Fruit fly (Drosophila melanogaster) whole organism, wandering third instar larva: ENCODE results near the gene Tektin-C.

ENCODE experiments used
- Abd-B ChIP-seq: fragments of >200 bp; optimal IDR thresholded peaks from 2 replicates; lab custom pipeline; 2017; ENCODE audit warnings: missing biosample characterization, missing genetic modification characterization
- CG32264 ChIP-seq: fragments of 200-800 bp; sonication (Bioruptor generic); optimal IDR thresholded peaks from 2 replicates; lab custom pipeline; 2016; ENCODE audit warnings: missing biosample characterization, missing genetic modification characterization
- CG9705 ChIP-seq: fragments of 200-800 bp; sonication (Bioruptor generic); optimal IDR thresholded peaks from 2 replicates; lab custom pipeline; 2018; ENCODE audit warnings: missing biosample characterization, mild to moderate bottlenecking, missing genetic modification characterization
- CrebA ChIP-seq: fragments of 200-800 bp; sonication (Bioruptor generic); optimal IDR thresholded peaks from 2 replicates; lab custom pipeline; 2016; ENCODE audit warnings: missing biosample characterization, mild to moderate bottlenecking, missing genetic modification characterization, borderline replicate concordance
- Dfd ChIP-seq: fragments of >200 bp; optimal IDR thresholded peaks from 2 replicates; lab custom pipeline; 2017; ENCODE audit warnings: missing biosample characterization, missing genetic modification characterization
- Dif ChIP-seq: fragments of 200-275, 200-300 bp; sonication (Bioruptor generic); optimal IDR thresholded peaks from 2 replicates; lab custom pipeline; 2018; ENCODE audit warnings: missing biosample characterization, missing genetic modification characterization; ENCODE audit not compliant: partially characterized antibody
- GATAd ChIP-seq: sonication (Bioruptor generic); optimal IDR thresholded peaks from 2 replicates; lab custom pipeline; 2016; ENCODE audit warnings: missing biosample characterization, missing genetic modification characterization
- HLH106 ChIP-seq: fragments of 200-800 bp; optimal IDR thresholded peaks from 3 replicates; lab custom pipeline; 2019; ENCODE audit warnings: missing biosample characterization, mild to moderate bottlenecking, missing genetic modification characterization, moderate library complexity
- Hnf4 ChIP-seq: fragments of 200-800 bp; sonication (Bioruptor generic); optimal IDR thresholded peaks from 2 replicates; lab custom pipeline; 2016; ENCODE audit warnings: missing biosample characterization, mild to moderate bottlenecking, missing genetic modification characterization
- Hr78 ChIP-seq: fragments of >200 bp; optimal IDR thresholded peaks from 2 replicates; lab custom pipeline; 2017; ENCODE audit warnings: missing biosample characterization, missing genetic modification characterization
- Hr83 ChIP-seq: fragments of 200-300 bp; sonication (Bioruptor generic); optimal IDR thresholded peaks from 2 replicates; lab custom pipeline; 2016; ENCODE audit warnings: missing biosample characterization, mild to moderate bottlenecking, missing genetic modification characterization, moderate library complexity; ENCODE audit not compliant: poor library complexity, severe bottlenecking
- Jra ChIP-seq: sonication (Bioruptor generic); optimal IDR thresholded peaks from 2 replicates; lab custom pipeline; 2016; ENCODE audit warnings: missing biosample characterization, missing genetic modification characterization
- Mio ChIP-seq: sonication (Bioruptor generic); optimal IDR thresholded peaks from 2 replicates; lab custom pipeline; 2016; ENCODE audit warnings: missing biosample characterization, missing genetic modification characterization
- Myc ChIP-seq: fragments of >200 bp; optimal IDR thresholded peaks from 2 replicates; lab custom pipeline; 2017
- N ChIP-seq: fragments of >200 bp; optimal IDR thresholded peaks from 2 replicates; lab custom pipeline; 2018; ENCODE audit warnings: missing biosample characterization, missing external identifiers, missing genetic modification characterization
- OdsH ChIP-seq: fragments of 200-800 bp; sonication (Bioruptor generic); optimal IDR thresholded peaks from 2 replicates; lab custom pipeline; 2016; ENCODE audit warnings: missing biosample characterization, mild to moderate bottlenecking, missing genetic modification characterization
- Rel ChIP-seq, 2 experiments: fragments of 200-800 bp; sonication (Bioruptor generic) in 1 of 2; optimal IDR thresholded peaks; 2 replicates in 1 of 2; 3 replicates in 1 of 2; lab custom pipeline; 2016 to 2019; ENCODE audit warnings: mild to moderate bottlenecking in 2 of 2, missing biosample characterization in 2 of 2, missing genetic modification characterization in 2 of 2, moderate library complexity in 1 of 2
- Sp1 ChIP-seq: fragments of 200-800 bp; sonication (Bioruptor generic); optimal IDR thresholded peaks from 3 replicates; lab custom pipeline; 2019; ENCODE audit warnings: missing biosample characterization, mild to moderate bottlenecking, missing genetic modification characterization, moderate library complexity
- Vsx2 ChIP-seq: fragments of 200-300, 225-300 bp; sonication (Bioruptor generic); optimal IDR thresholded peaks from 2 replicates; lab custom pipeline; 2018; ENCODE audit warnings: missing biosample characterization, missing genetic modification characterization; ENCODE audit not compliant: partially characterized antibody
- br ChIP-seq: fragments of 200-800 bp; sonication (Bioruptor generic); optimal IDR thresholded peaks from 2 replicates; lab custom pipeline; 2016; ENCODE audit warnings: missing biosample characterization, missing genetic modification characterization
- brk ChIP-seq: fragments of 200-800 bp; sonication (Bioruptor generic); optimal IDR thresholded peaks from 2 replicates; lab custom pipeline; 2016; ENCODE audit warnings: missing biosample characterization, mild to moderate bottlenecking, missing genetic modification characterization
- dl ChIP-seq, 2 experiments: fragments of 175-275, 200-275 bp in 1 of 2; fragments of 200-275 bp in 1 of 2; sonication (Bioruptor generic); optimal IDR thresholded peaks; lab custom pipeline; 2018; ENCODE audit warnings: mild to moderate bottlenecking in 2 of 2, missing biosample characterization in 2 of 2, missing genetic modification characterization in 2 of 2, moderate library complexity in 2 of 2; ENCODE audit not compliant: partially characterized antibody in 2 of 2, insufficient read depth in 1 of 2
- dmrt93B ChIP-seq: fragments of 200-800 bp; sonication (Bioruptor generic); optimal IDR thresholded peaks from 2 replicates; lab custom pipeline; 2018; ENCODE audit warnings: missing biosample characterization, mild to moderate bottlenecking, missing genetic modification characterization
- dsf ChIP-seq: sonication (Bioruptor generic); optimal IDR thresholded peaks from 2 replicates; lab custom pipeline; 2016; ENCODE audit warnings: missing biosample characterization, missing genetic modification characterization, borderline replicate concordance
- ey ChIP-seq: fragments of 200-800 bp; sonication (Bioruptor generic); optimal IDR thresholded peaks from 2 replicates; lab custom pipeline; 2016; ENCODE audit warnings: missing biosample characterization, missing genetic modification characterization
- foxo ChIP-seq, 2 experiments: fragments of 200-800 bp; sonication (Bioruptor generic); optimal IDR thresholded peaks; 2 replicates in 1 of 2; 3 replicates in 1 of 2; lab custom pipeline; 2016 to 2017; ENCODE audit warnings: missing biosample characterization in 2 of 2, missing genetic modification characterization in 2 of 2
- fru ChIP-seq: fragments of 200-800 bp; sonication (Bioruptor generic); optimal IDR thresholded peaks from 3 replicates; lab custom pipeline; 2016; ENCODE audit warnings: missing biosample characterization, mild to moderate bottlenecking, missing genetic modification characterization
- h ChIP-seq: fragments of 200-800 bp; sonication (Bioruptor generic); optimal IDR thresholded peaks from 3 replicates; lab custom pipeline; 2016; ENCODE audit warnings: missing biosample characterization, mild to moderate bottlenecking, missing genetic modification characterization
- jim ChIP-seq: fragments of 175-275, 200-325 bp; sonication (Bioruptor generic); optimal IDR thresholded peaks from 2 replicates; lab custom pipeline; 2016; ENCODE audit warnings: missing biosample characterization, mild to moderate bottlenecking, missing genetic modification characterization
- lola ChIP-seq: fragments of >200 bp; optimal IDR thresholded peaks from 2 replicates; lab custom pipeline; 2017; ENCODE audit warnings: missing biosample characterization, missing genetic modification characterization
- pan ChIP-seq: fragments of >200 bp; optimal IDR thresholded peaks from 2 replicates; lab custom pipeline; 2017
- psq ChIP-seq: fragments of 200-800 bp; sonication (Bioruptor generic); optimal IDR thresholded peaks from 3 replicates; lab custom pipeline; 2017; ENCODE audit warnings: missing biosample characterization, mild to moderate bottlenecking, missing genetic modification characterization, moderate library complexity
- rgr ChIP-seq: fragments of 200-800 bp; sonication (Bioruptor generic); optimal IDR thresholded peaks from 3 replicates; lab custom pipeline; 2016; ENCODE audit warnings: missing biosample characterization, mild to moderate bottlenecking, missing genetic modification characterization
- sage ChIP-seq: fragments of 200-800 bp; sonication (Bioruptor generic); optimal IDR thresholded peaks from 2 replicates; lab custom pipeline; 2016; ENCODE audit warnings: missing biosample characterization, mild to moderate bottlenecking, missing genetic modification characterization
- sv ChIP-seq: fragments of 200-800 bp; sonication (Bioruptor generic); optimal IDR thresholded peaks from 3 replicates; lab custom pipeline; 2016; ENCODE audit warnings: missing biosample characterization, missing genetic modification characterization
- tai ChIP-seq: sonication (Bioruptor generic); optimal IDR thresholded peaks from 2 replicates; lab custom pipeline; 2016; ENCODE audit warnings: missing biosample characterization, missing genetic modification characterization
- usp ChIP-seq: fragments of >200 bp; optimal IDR thresholded peaks from 2 replicates; lab custom pipeline; 2017; ENCODE audit warnings: missing biosample characterization, missing genetic modification characterization
- woc ChIP-seq: sonication (Bioruptor generic); optimal IDR thresholded peaks from 2 replicates; lab custom pipeline; 2016; ENCODE audit warnings: missing biosample characterization, mild to moderate bottlenecking, missing genetic modification characterization

Gene Tektin-C

dm6 chr3L:5810633-5811341 lies 14.4 kb upstream of the Tektin-C start, which contains the start of the genes S6k and kri:
TSS of gene S6k (minus strand) at chr3L:5810931.
TSS of gene kri (plus strand) at chr3L:5810973.
- TF ChIP-seq ey = peak; percentile 23
- no peak for TF ChIP-seq brk (GFP tag; lab: Kevin White, UChicago)
- TF ChIP-seq CG9705 (GFP tag; lab: Kevin White, UChicago) = no peak
- TF ChIP-seq GATAd = no peak
- no peak for TF ChIP-seq woc (GFP tag; lab: Kevin White, UChicago)
- TF ChIP-seq psq (GFP tag; lab: Kevin White, UChicago) = no peak
- TF ChIP-seq Rel (GFP tag; optimal IDR thresholded peaks at IDR 0.05; lab: Kevin White, UChicago) = no peak
- peak; percentile 57 for TF ChIP-seq Rel (tag; optimal IDR thresholded peaks at IDR 0.05; lab: Kevin White, UChicago)
- no peak for TF ChIP-seq HLH106 (tag; lab: Kevin White, UChicago)
- TF ChIP-seq CrebA (GFP tag; lab: Kevin White, UChicago) = no peak
- peak; percentile 40 for TF ChIP-seq Sp1 (GFP tag; lab: Kevin White, UChicago)
- peak; percentile 22 for TF ChIP-seq Myc (lab: Kevin White, UChicago)
- no peak for TF ChIP-seq dl (GFP tag; optimal IDR thresholded peaks at IDR 0.05; lab: Kevin White, UChicago; ENCODE audit: insufficient read depth in 1 of 2, partially characterized antibody in 2 of 2)
- no peak for TF ChIP-seq usp
- no peak for TF ChIP-seq OdsH (GFP tag; lab: Kevin White, UChicago)
- TF ChIP-seq Mio = no peak
- TF ChIP-seq sv (GFP tag; lab: Kevin White, UChicago) = no peak
- TF ChIP-seq Hr83 = peak; percentile 88
- TF ChIP-seq Dfd (GFP tag; lab: Kevin White, UChicago) = no peak
- TF ChIP-seq Dif (GFP tag; lab: Kevin White, UChicago) = no peak
- TF ChIP-seq br = no peak
- TF ChIP-seq Hnf4 (GFP tag; lab: Kevin White, UChicago) = peak; percentile 57
- TF ChIP-seq dmrt93B (GFP tag; lab: Kevin White, UChicago) = no peak
- no peak for TF ChIP-seq CG32264
- no peak for TF ChIP-seq Abd-B (GFP tag; lab: Kevin White, UChicago)
- peak; percentile 44 for TF ChIP-seq fru (GFP tag; lab: Kevin White, UChicago)
- TF ChIP-seq pan (lab: Kevin White, UChicago) = no peak
- TF ChIP-seq h (GFP tag; lab: Kevin White, UChicago) = peak; percentile 86
- no peak for TF ChIP-seq sage (GFP tag; lab: Kevin White, UChicago)
- TF ChIP-seq rgr = no peak
- TF ChIP-seq Jra = no peak
- TF ChIP-seq dsf (GFP tag; lab: Kevin White, UChicago) = no peak
- no peak for TF ChIP-seq Hr78 (GFP tag; lab: Kevin White, UChicago)
- no peak for TF ChIP-seq Vsx2 (GFP tag; lab: Kevin White, UChicago)
- TF ChIP-seq foxo (GFP tag; optimal IDR thresholded peaks at IDR 0.05; lab: Kevin White, UChicago) = peak in 1 of 2 experiments; percentile 15
- TF ChIP-seq tai = no peak
- peak; percentile 28 for TF ChIP-seq jim (GFP tag; lab: Kevin White, UChicago)
- no peak for TF ChIP-seq N (GFP tag; lab: Kevin White, UChicago)
- TF ChIP-seq lola (GFP tag; lab: Kevin White, UChicago) = no peak

DNA sequence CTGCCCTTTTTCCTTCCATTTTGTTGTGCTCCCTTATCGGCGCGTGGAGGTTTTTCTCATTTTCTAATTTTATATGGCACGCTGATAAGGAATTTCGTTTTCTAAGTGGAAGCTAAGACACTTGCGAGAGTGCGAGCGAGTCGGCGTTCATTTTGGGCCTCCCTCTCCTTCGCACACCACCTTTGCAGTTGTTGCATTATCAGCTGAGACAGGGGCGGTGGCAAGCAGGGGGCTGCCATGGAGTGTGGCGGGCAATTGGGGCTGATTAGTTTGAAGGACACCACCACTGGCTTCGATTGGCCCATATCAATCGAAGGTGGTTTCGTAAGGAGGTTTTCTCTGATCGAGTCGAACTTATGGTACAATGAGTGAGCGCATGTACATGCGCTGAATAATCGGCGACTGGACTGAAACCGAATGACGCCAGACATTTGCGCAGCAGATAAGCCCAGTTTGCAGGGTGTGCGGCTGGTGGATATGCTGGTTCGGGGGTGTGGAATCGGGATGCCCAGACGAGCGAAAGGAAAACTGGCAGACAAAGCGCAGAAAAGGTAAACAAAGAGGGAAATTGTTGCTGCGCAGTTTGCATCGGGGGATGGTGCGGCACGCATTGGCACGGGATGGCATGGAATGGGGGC lies 13.4 kb upstream of the Tektin-C start:
- TF ChIP-seq Rel (GFP tag; optimal IDR thresholded peaks at IDR 0.05; lab: Kevin White, UChicago) = no peak
- TF ChIP-seq Rel (tag; optimal IDR thresholded peaks at IDR 0.05; lab: Kevin White, UChicago) = peak; percentile 16
- TF ChIP-seq woc (GFP tag; lab: Kevin White, UChicago) = peak; percentile 8
- TF ChIP-seq OdsH (GFP tag; lab: Kevin White, UChicago) = peak; percentile 11
- TF ChIP-seq usp = no peak
- TF ChIP-seq h (GFP tag; lab: Kevin White, UChicago) = peak; percentile 84
- no peak for TF ChIP-seq foxo (GFP tag; optimal IDR thresholded peaks at IDR 0.05; lab: Kevin White, UChicago)
- TF ChIP-seq rgr = peak; percentile 15
- TF ChIP-seq Vsx2 (GFP tag; lab: Kevin White, UChicago) = no peak
- no peak for TF ChIP-seq psq (GFP tag; lab: Kevin White, UChicago)
- no peak for TF ChIP-seq dsf (GFP tag; lab: Kevin White, UChicago)
- TF ChIP-seq CG32264 = no peak
- TF ChIP-seq Sp1 (GFP tag; lab: Kevin White, UChicago) = no peak
